Fruit fly (Drosophila melanogaster): ENCODE measurements around the gene CG18809.

Gene CG18809

dm6 chrX:19754705-19755403, 10.7 kb upstream of the CG18809 start:
- TF ChIP-seq Chrac-16 (GFP tag; optimal IDR thresholded peaks at IDR 0.05): no peak
- no peak for TF ChIP-seq cwo (GFP tag; optimal IDR thresholded peaks at IDR 0.05)
- no peak for TF ChIP-seq Hr51 (GFP tag; optimal IDR thresholded peaks at IDR 0.05)
- no peak for TF ChIP-seq sc (optimal IDR thresholded peaks at IDR 0.05)
- TF ChIP-seq sc (GFP tag; optimal IDR thresholded peaks at IDR 0.05): no peak
- peak; percentile 56 for TF ChIP-seq exex (tag; optimal IDR thresholded peaks at IDR 0.05)
- no peak for TF ChIP-seq nerfin-1 (tag; optimal IDR thresholded peaks at IDR 0.05)
- no peak for TF ChIP-seq CG4282 (GFP tag; optimal IDR thresholded peaks at IDR 0.05)
- TF ChIP-seq CG13894 (tag; optimal IDR thresholded peaks at IDR 0.05): peak; percentile 75
- no peak for TF ChIP-seq CG42726 (GFP tag; IDR thresholded peaks at IDR 0.05; ENCODE audit: partially characterized antibody)
- peak; percentile 40 for TF ChIP-seq Deaf1 (tag; optimal IDR thresholded peaks at IDR 0.05)
- no peak for TF ChIP-seq onecut (GFP tag; IDR thresholded peaks at IDR 0.05)
- no peak for TF ChIP-seq CG7839 (tag; optimal IDR thresholded peaks at IDR 0.05)
- no peak for TF ChIP-seq Kr (GFP tag; optimal IDR thresholded peaks at IDR 0.05)
- no peak for TF ChIP-seq Hmr (GFP tag; optimal IDR thresholded peaks at IDR 0.05)
- no peak for TF ChIP-seq CG18262 (tag; optimal IDR thresholded peaks at IDR 0.05)
- no peak for TF ChIP-seq dpn (GFP tag; optimal IDR thresholded peaks at IDR 0.05)
- 0 out of 3 replicates have a peak, but pooled peaks have one; percentile 28 for TF ChIP-seq z (GFP tag; IDR thresholded peaks at IDR 0.05)
- TF ChIP-seq H2.0 (GFP tag; IDR thresholded peaks at IDR 0.05): no peak
- TF ChIP-seq CG18011 (GFP tag; optimal IDR thresholded peaks at IDR 0.05): no peak
- TF ChIP-seq CG34376 (GFP tag; optimal IDR thresholded peaks at IDR 0.05): peak; percentile 1
- TF ChIP-seq HHEX (GFP tag; optimal IDR thresholded peaks at IDR 0.05): no peak
- TF ChIP-seq Fer3 (tag; optimal IDR thresholded peaks at IDR 0.05): no peak
- TF ChIP-seq sd (tag; optimal IDR thresholded peaks at IDR 0.05): peak; percentile 4
- no peak for TF ChIP-seq CG10366 (GFP tag; IDR thresholded peaks at IDR 0.05)
- TF ChIP-seq grn (GFP tag; optimal IDR thresholded peaks at IDR 0.05): peak; percentile 31

dm6 chrX:19754152-19754579, 10.0 kb upstream of the CG18809 start:
- peak; percentile 64 for TF ChIP-seq CG8478 (optimal IDR thresholded peaks at IDR 0.05)
- TF ChIP-seq gem (tag; optimal IDR thresholded peaks at IDR 0.05): no peak
- peak; percentile 58 for TF ChIP-seq CG1832 (GFP tag; optimal IDR thresholded peaks at IDR 0.05)
- no peak for TF ChIP-seq her (GFP tag; optimal IDR thresholded peaks at IDR 0.05)
- TF ChIP-seq danr (GFP tag; IDR thresholded peaks at IDR 0.05): no peak
- TF ChIP-seq sd (tag; optimal IDR thresholded peaks at IDR 0.05): peak; percentile 36
- peak; percentile 28 for TF ChIP-seq lab (GFP tag; optimal IDR thresholded peaks at IDR 0.05)
- TF ChIP-seq Trl (optimal IDR thresholded peaks at IDR 0.05): peak; percentile 34 to 47
- no peak for TF ChIP-seq Trl (GFP tag; optimal IDR thresholded peaks at IDR 0.05)
- TF ChIP-seq chinmo (GFP tag; IDR thresholded peaks at IDR 0.05; ENCODE audit: partially characterized antibody): 0 out of 4 replicates have a peak, but pooled peaks have one; percentile 69
- TF ChIP-seq sug (tag; optimal IDR thresholded peaks at IDR 0.05): peak; percentile 74
- 0 out of 2 replicates have a peak, but pooled peaks have one; percentile 10 for TF ChIP-seq Drgx (GFP tag; IDR thresholded peaks at IDR 0.05)
- TF ChIP-seq CG34376 (GFP tag; optimal IDR thresholded peaks at IDR 0.05): peak; percentile 63
- peak; percentile 99 for TF ChIP-seq grn (GFP tag; optimal IDR thresholded peaks at IDR 0.05)
- TF ChIP-seq disco-r (GFP tag; optimal IDR thresholded peaks at IDR 0.05): no peak
- peak in 1 of 2 experiments; percentile 25 for TF ChIP-seq tll (GFP tag; optimal IDR thresholded peaks at IDR 0.05)
- peak; percentile 49 for TF ChIP-seq HLHmδ (GFP tag; optimal IDR thresholded peaks at IDR 0.05)
- TF ChIP-seq Hr78 (GFP tag; optimal IDR thresholded peaks at IDR 0.05): peak in 1 of 2 experiments; percentile 63
- TF ChIP-seq Bgb (GFP tag; IDR thresholded peaks at IDR 0.05; ENCODE audit: partially characterized antibody): peak; percentile 33; the same call in 1 of the 2 replicates
- TF ChIP-seq z (GFP tag; IDR thresholded peaks at IDR 0.05): peak; percentile 97
- peak; percentile 20 for TF ChIP-seq CG13287 (GFP tag; IDR thresholded peaks at IDR 0.05; ENCODE audit: partially characterized antibody)
- no peak for TF ChIP-seq sisA (GFP tag; IDR thresholded peaks at IDR 0.05)
- peak; percentile 56 for TF ChIP-seq mirr (GFP tag; optimal IDR thresholded peaks at IDR 0.05)
- peak; percentile 40 for TF ChIP-seq exex (tag; optimal IDR thresholded peaks at IDR 0.05)
- peak; percentile 80 for TF ChIP-seq Med (GFP tag)
- peak; percentile 35 for TF ChIP-seq cwo (GFP tag; optimal IDR thresholded peaks at IDR 0.05)
- TF ChIP-seq jigr1 (GFP tag; IDR thresholded peaks at IDR 0.05): no peak

All from whole organism, embryonic.